Fruit fly (Drosophila melanogaster) whole organism, embryonic: ENCODE data around the gene CG6901.

Experiments used
- Asciz ChIP-seq: fragments of 200-800 bp; sonication (Bioruptor generic); optimal IDR thresholded peaks from 2 replicates; lab custom pipeline; 2017; ENCODE audit warnings: missing biosample characterization, mild to moderate bottlenecking, missing genetic modification characterization, missing genetic modification reagents
- Bgb ChIP-seq: fragments of 200-800 bp; sonication (Bioruptor generic); IDR thresholded peaks from 2 replicates; pipeline ENCODE4 v1.3.6; 2022; ENCODE audit warnings: missing biosample characterization, missing genetic modification characterization; ENCODE audit not compliant: partially characterized antibody
- CG10321 ChIP-seq: fragments of 200-800 bp; sonication (Bioruptor generic); IDR thresholded peaks from 2 replicates; pipeline ENCODE4 v1.3.6; 2022; ENCODE audit warnings: missing biosample characterization, missing genetic modification characterization
- CG10462 ChIP-seq: fragments of 200-800 bp; sonication (Bioruptor generic); optimal IDR thresholded peaks from 2 replicates; lab custom pipeline; 2016; ENCODE audit warnings: missing biosample characterization, missing genetic modification characterization
- CG11560 ChIP-seq: fragments of 200-800 bp; sonication (Bioruptor generic); IDR thresholded peaks from 3 replicates; pipeline ENCODE4 v1.3.6; 2022; ENCODE audit warnings: missing biosample characterization, missing genetic modification characterization
- CG13894 ChIP-seq: fragments of 200-800 bp; sonication (Bioruptor generic); optimal IDR thresholded peaks from 3 replicates; lab custom pipeline; 2018; ENCODE audit warnings: missing biosample characterization, mild to moderate bottlenecking, missing genetic modification characterization, moderate library complexity
- CG17612 ChIP-seq: fragments of 200-800 bp; sonication (Bioruptor generic); IDR thresholded peaks from 2 replicates; pipeline ENCODE4 v1.3.6; 2022; ENCODE audit warnings: missing biosample characterization, missing genetic modification characterization
- CG17802 ChIP-seq: fragments of 200-800 bp; sonication (Bioruptor generic); optimal IDR thresholded peaks from 2 replicates; lab custom pipeline; 2018; ENCODE audit warnings: missing biosample characterization, mild to moderate bottlenecking, missing genetic modification characterization, moderate library complexity
- CG2199 ChIP-seq: fragments of 200-800 bp; sonication (Bioruptor generic); IDR thresholded peaks from 3 replicates; pipeline ENCODE4 v1.3.6; 2022; ENCODE audit warnings: missing biosample characterization, missing genetic modification characterization
- CG2202 ChIP-seq: fragments of 200-800 bp; sonication (Bioruptor generic); optimal IDR thresholded peaks from 2 replicates; lab custom pipeline; 2018; ENCODE audit warnings: missing biosample characterization, mild to moderate bottlenecking, missing genetic modification characterization
- CG2875 ChIP-seq: fragments of 200-800 bp; sonication (Bioruptor generic); optimal IDR thresholded peaks from 2 replicates; lab custom pipeline; 2017; ENCODE audit warnings: missing biosample characterization, mild to moderate bottlenecking, missing genetic modification characterization, missing genetic modification reagents
- CG3407 ChIP-seq: fragments of 200-800 bp; sonication (Bioruptor generic); optimal IDR thresholded peaks from 2 replicates; lab custom pipeline; 2018; ENCODE audit warnings: missing biosample characterization, mild to moderate bottlenecking, missing genetic modification characterization
- CG3995 ChIP-seq: fragments of 200-800 bp; sonication (Bioruptor generic); optimal IDR thresholded peaks from 3 replicates; lab custom pipeline; 2016; ENCODE audit warnings: missing biosample characterization, missing genetic modification characterization
- CG42726 ChIP-seq: fragments of 200-800 bp; sonication (Bioruptor generic); IDR thresholded peaks from 2 replicates; pipeline ENCODE4 v1.3.6; 2022; ENCODE audit warnings: missing biosample characterization, missing genetic modification characterization; ENCODE audit not compliant: partially characterized antibody
- CG4360 ChIP-seq: fragments of 200-800 bp; sonication (Bioruptor generic); IDR thresholded peaks from 2 replicates; pipeline ENCODE4 v1.3.6; 2022; ENCODE audit warnings: missing biosample characterization, missing genetic modification characterization
- CG6683 ChIP-seq: fragments of 200-800 bp; sonication (Bioruptor generic); optimal IDR thresholded peaks from 2 replicates; lab custom pipeline; 2017; ENCODE audit warnings: missing biosample characterization, mild to moderate bottlenecking, missing genetic modification characterization, missing genetic modification reagents
- CG7839 ChIP-seq: fragments of 200-800 bp; sonication (Bioruptor generic); optimal IDR thresholded peaks from 3 replicates; lab custom pipeline; 2018; ENCODE audit warnings: missing biosample characterization, mild to moderate bottlenecking, missing genetic modification characterization, moderate library complexity
- CG7963 ChIP-seq: fragments of 200-800 bp; sonication (Bioruptor generic); IDR thresholded peaks from 3 replicates; pipeline ENCODE4 v1.3.6; 2022; ENCODE audit warnings: missing biosample characterization, missing genetic modification characterization; ENCODE audit not compliant: partially characterized antibody
- CG8388 ChIP-seq: fragments of 200-800 bp; sonication (Bioruptor generic); optimal IDR thresholded peaks from 2 replicates; lab custom pipeline; 2019; ENCODE audit warnings: missing biosample characterization, mild to moderate bottlenecking, missing genetic modification characterization, moderate library complexity
- CkIIα-i1 ChIP-seq: fragments of 200-800 bp; sonication (Bioruptor generic); IDR thresholded peaks from 2 replicates; pipeline ENCODE4 v1.3.6; 2022; ENCODE audit warnings: missing biosample characterization, missing genetic modification characterization
- CoRest ChIP-seq: fragments of 200-800 bp; sonication (Bioruptor generic); optimal IDR thresholded peaks from 3 replicates; lab custom pipeline; 2018; ENCODE audit warnings: missing biosample characterization, mild to moderate bottlenecking, missing genetic modification characterization, moderate library complexity
- Dip3 ChIP-seq: fragments of 200-800 bp; sonication (Bioruptor generic); optimal IDR thresholded peaks from 3 replicates; lab custom pipeline; 2016; ENCODE audit warnings: missing biosample characterization, missing genetic modification characterization
- E2f1 ChIP-seq: fragments of 200-800 bp; sonication (Bioruptor generic); IDR thresholded peaks from 2 replicates; pipeline ENCODE4 v1.3.6; 2022; ENCODE audit warnings: missing biosample characterization, missing genetic modification characterization
- Fer3 ChIP-seq: fragments of 200-800 bp; sonication (Bioruptor generic); optimal IDR thresholded peaks from 2 replicates; lab custom pipeline; 2018; ENCODE audit warnings: missing biosample characterization, mild to moderate bottlenecking, missing genetic modification characterization, moderate library complexity
- H2.0 ChIP-seq: fragments of 200-800 bp; sonication (Bioruptor generic); IDR thresholded peaks from 2 replicates; pipeline ENCODE4 v1.3.6; 2022; ENCODE audit warnings: missing biosample characterization, missing genetic modification characterization
- HmgD ChIP-seq: fragments of 200-800 bp; sonication (Bioruptor generic); optimal IDR thresholded peaks from 3 replicates; lab custom pipeline; 2016; ENCODE audit warnings: missing biosample characterization, missing genetic modification characterization
- HmgZ ChIP-seq: fragments of 200-800 bp; sonication (Bioruptor generic); optimal IDR thresholded peaks from 2 replicates; lab custom pipeline; 2018; ENCODE audit warnings: missing biosample characterization, mild to moderate bottlenecking, missing genetic modification characterization
- Hr3 ChIP-seq: fragments of 200-800 bp; sonication (Bioruptor generic); optimal IDR thresholded peaks from 3 replicates; lab custom pipeline; 2016; ENCODE audit warnings: missing biosample characterization, missing genetic modification characterization
- Side ChIP-seq: fragments of 200-800 bp; sonication (Bioruptor generic); optimal IDR thresholded peaks from 2 replicates; lab custom pipeline; 2016; ENCODE audit warnings: missing biosample characterization, missing genetic modification characterization
- Sin3A ChIP-seq: fragments of >200 bp; optimal IDR thresholded peaks from 2 replicates; lab custom pipeline; 2018
- Taf1 ChIP-seq: fragments of 200-800 bp; sonication (Bioruptor generic); IDR thresholded peaks from 2 replicates; pipeline ENCODE4 v1.3.6; 2022; ENCODE audit warnings: missing biosample characterization, missing genetic modification characterization
- Vsx1 ChIP-seq: fragments of 200-800 bp; sonication (Bioruptor generic); optimal IDR thresholded peaks from 2 replicates; lab custom pipeline; 2017; ENCODE audit warnings: missing biosample characterization, mild to moderate bottlenecking, missing genetic modification characterization, missing genetic modification reagents
- Xrp1 ChIP-seq: fragments of 200-800 bp; sonication (Bioruptor generic); IDR thresholded peaks from 2 replicates; pipeline ENCODE4 v1.3.6; 2022; ENCODE audit warnings: missing biosample characterization, missing genetic modification characterization
- cg ChIP-seq: fragments of 200-800 bp; sonication (Bioruptor generic); optimal IDR thresholded peaks from 3 replicates; lab custom pipeline; 2019; ENCODE audit warnings: missing biosample characterization, mild to moderate bottlenecking, missing genetic modification characterization, moderate library complexity
- cwo ChIP-seq: fragments of 200-800 bp; sonication (Bioruptor generic); optimal IDR thresholded peaks from 3 replicates; lab custom pipeline; 2017; ENCODE audit warnings: missing biosample characterization, missing genetic modification characterization, mild to moderate bottlenecking, moderate library complexity, missing genetic modification reagents
- ewg ChIP-seq: fragments of 200-800 bp; sonication (Bioruptor generic); optimal IDR thresholded peaks from 3 replicates; lab custom pipeline; 2017; ENCODE audit warnings: mild to moderate bottlenecking, missing biosample characterization, missing genetic modification reagents, missing genetic modification characterization
- fd96Cb ChIP-seq: fragments of 200-800 bp; sonication (Bioruptor generic); optimal IDR thresholded peaks from 2 replicates; lab custom pipeline; 2018; ENCODE audit warnings: missing biosample characterization, mild to moderate bottlenecking, missing genetic modification characterization, moderate library complexity
- grn ChIP-seq: fragments of 200-800 bp; sonication (Bioruptor generic); optimal IDR thresholded peaks from 3 replicates; lab custom pipeline; 2017; ENCODE audit warnings: missing biosample characterization, missing genetic modification characterization
- hkb ChIP-seq, 2 experiments: fragments of 200-800 bp in 1 of 2; fragments of >200 bp in 1 of 2; sonication (Bioruptor generic) in 1 of 2; IDR thresholded peaks in 1 of 2; optimal IDR thresholded peaks in 1 of 2; 2 replicates each; pipeline versions ENCODE4 v1.3.6 to Lab custom; 2017 to 2022; ENCODE audit warnings: missing biosample characterization in 1 of 2, missing genetic modification characterization in 1 of 2
- insv ChIP-seq, 2 experiments: fragments of 200-800 bp; sonication (Bioruptor generic); optimal IDR thresholded peaks; 3 replicates each; lab custom pipeline; 2016 to 2018; ENCODE audit warnings: missing biosample characterization in 2 of 2, missing genetic modification characterization in 2 of 2
- jing ChIP-seq: fragments of 200-800 bp; sonication (Bioruptor generic); optimal IDR thresholded peaks from 2 replicates; lab custom pipeline; 2018; ENCODE audit warnings: missing biosample characterization, mild to moderate bottlenecking, missing genetic modification characterization
- lbe ChIP-seq: fragments of 200-800 bp; sonication (Bioruptor generic); optimal IDR thresholded peaks from 2 replicates; lab custom pipeline; 2016; ENCODE audit warnings: missing biosample characterization, mild to moderate bottlenecking, missing genetic modification characterization
- lilli ChIP-seq: fragments of 200-800 bp; sonication (Bioruptor generic); optimal IDR thresholded peaks from 3 replicates; lab custom pipeline; 2016; ENCODE audit warnings: missing biosample characterization, missing genetic modification characterization
- mld ChIP-seq: fragments of 200-800 bp; sonication (Bioruptor generic); IDR thresholded peaks from 3 replicates; pipeline ENCODE4 v1.3.6; 2022; ENCODE audit warnings: missing biosample characterization, missing genetic modification characterization; ENCODE audit not compliant: partially characterized antibody
- nau ChIP-seq: fragments of 200-800 bp; sonication (Bioruptor generic); optimal IDR thresholded peaks from 3 replicates; lab custom pipeline; 2017; ENCODE audit warnings: missing biosample characterization, mild to moderate bottlenecking, missing genetic modification characterization, missing genetic modification reagents
- prd ChIP-seq, 3 experiments: fragments of >200 bp in 2 of 3; fragments of 200-800 bp in 1 of 3; sonication (Bioruptor generic) in 1 of 3; optimal IDR thresholded peaks in 2 of 3; IDR thresholded peaks in 1 of 3; 2 replicates in 2 of 3; 3 replicates in 1 of 3; pipeline versions ENCODE4 v1.3.6 to Lab custom; 2017 to 2022; ENCODE audit warnings: missing biosample characterization in 1 of 3, missing genetic modification characterization in 1 of 3
- row ChIP-seq: fragments of 200-800 bp; sonication (Bioruptor generic); IDR thresholded peaks from 3 replicates; pipeline ENCODE4 v1.3.6; 2022; ENCODE audit warnings: missing biosample characterization, missing genetic modification characterization
- trh ChIP-seq: fragments of 200-800 bp; sonication (Bioruptor generic); optimal IDR thresholded peaks from 2 replicates; lab custom pipeline; 2016; ENCODE audit warnings: missing biosample characterization, missing genetic modification characterization
- usp ChIP-seq: fragments of >200 bp; optimal IDR thresholded peaks from 2 replicates; lab custom pipeline; 2017; ENCODE audit warnings: missing biosample characterization, missing genetic modification characterization
- z ChIP-seq: fragments of 200-800 bp; sonication (Bioruptor generic); IDR thresholded peaks from 3 replicates; pipeline ENCODE4 v1.3.6; 2022; ENCODE audit warnings: missing biosample characterization, missing genetic modification characterization

The CG6901 gene

DNA sequence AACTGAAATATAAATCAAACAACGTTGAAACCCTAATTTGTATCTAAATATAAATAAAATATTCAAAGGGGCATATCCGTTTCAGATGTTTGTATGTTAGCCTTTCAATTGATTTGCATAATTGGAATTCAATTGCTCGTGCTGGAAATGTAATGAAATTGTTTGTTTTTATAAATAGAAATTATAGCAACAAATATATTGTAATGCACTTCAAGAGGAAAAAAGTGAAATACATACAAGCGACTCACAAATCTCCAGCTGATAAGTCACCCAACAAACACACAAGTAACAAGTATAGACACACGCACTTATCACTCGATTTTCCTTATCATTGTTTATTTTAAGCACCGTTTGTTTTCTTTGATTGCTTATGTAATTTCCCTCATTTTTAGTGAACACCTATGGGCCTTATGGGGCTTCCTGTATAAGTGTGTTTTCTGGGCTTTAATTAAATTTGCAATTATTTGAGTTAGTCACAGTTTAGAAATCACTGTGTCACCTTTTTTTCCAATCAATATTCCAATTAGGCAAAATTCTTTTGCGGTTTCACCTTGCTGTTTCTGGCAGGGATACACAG is 37.5 kb upstream of the CG6901 start (continued):
- TF ChIP-seq z (GFP tag; lab: Robert Waterston, UW): peak; percentile 63; the same call in 1 of the 3 replicates
- TF ChIP-seq CG10462 (GFP tag; lab: Kevin White, UChicago): no peak
- no peak for TF ChIP-seq CkIIα-i1 (GFP tag; lab: Robert Waterston, UW)
- TF ChIP-seq CG3995: peak; percentile 21
- no peak for TF ChIP-seq nau (GFP tag; lab: Kevin White, UChicago)
- TF ChIP-seq prd (optimal IDR thresholded peaks at IDR 0.05; lab: Kevin White, UChicago): no peak
- TF ChIP-seq prd (GFP tag; IDR thresholded peaks at IDR 0.05; lab: Robert Waterston, UW): no peak
- no peak; the same call in 1 of the 2 replicates for TF ChIP-seq Xrp1 (GFP tag; lab: Robert Waterston, UW)
- TF ChIP-seq cg (GFP tag; lab: Kevin White, UChicago): peak; percentile 10
- no peak for TF ChIP-seq Hr3 (GFP tag; lab: Kevin White, UChicago)
- TF ChIP-seq Vsx1: no peak
- no peak for TF ChIP-seq trh (GFP tag; lab: Kevin White, UChicago)
- no peak; the same call in 1 of the 2 replicates for TF ChIP-seq CG4360
- no peak for TF ChIP-seq lbe (GFP tag; lab: Kevin White, UChicago)
- no peak for TF ChIP-seq CG7839
- no peak for TF ChIP-seq CG2875 (GFP tag; lab: Kevin White, UChicago)
- no peak for TF ChIP-seq CG13894 (tag; lab: Kevin White, UChicago)
- no peak for TF ChIP-seq Taf1 (GFP tag; lab: Robert Waterston, UW)
- TF ChIP-seq CG11560 (tag; lab: Robert Waterston, UW): no peak
- TF ChIP-seq CG42726 (GFP tag; lab: Robert Waterston, UW): no peak
- no peak for TF ChIP-seq hkb (optimal IDR thresholded peaks at IDR 0.05; lab: Kevin White, UChicago)
- TF ChIP-seq hkb (GFP tag; IDR thresholded peaks at IDR 0.05; lab: Robert Waterston, UW): no peak
- TF ChIP-seq Side (GFP tag; lab: Kevin White, UChicago): no peak
- TF ChIP-seq CoRest: no peak
- no peak for TF ChIP-seq CG6683 (GFP tag; lab: Kevin White, UChicago)
- no peak for TF ChIP-seq Sin3A (lab: Kevin White, UChicago)
- no peak for TF ChIP-seq H2.0 (GFP tag; lab: Robert Waterston, UW)
- TF ChIP-seq row (GFP tag; lab: Robert Waterston, UW): no peak
- no peak for TF ChIP-seq CG17802 (tag; lab: Kevin White, UChicago)
- peak; percentile 7 for TF ChIP-seq CG3407 (GFP tag; lab: Kevin White, UChicago)
- no peak for TF ChIP-seq CG8388
- no peak for TF ChIP-seq CG17612 (GFP tag; lab: Robert Waterston, UW)
- peak in 1 of 2 experiments; percentile 52 for TF ChIP-seq insv (GFP tag; optimal IDR thresholded peaks at IDR 0.05; lab: Kevin White, UChicago)
- TF ChIP-seq grn: peak; percentile 30
- no peak for TF ChIP-seq CG10321 (GFP tag; lab: Robert Waterston, UW)
- TF ChIP-seq Bgb (GFP tag; lab: Robert Waterston, UW): no peak
- TF ChIP-seq E2f1 (GFP tag; lab: Robert Waterston, UW): no peak
- TF ChIP-seq Asciz (GFP tag; lab: Kevin White, UChicago): no peak
- TF ChIP-seq lilli (GFP tag; lab: Kevin White, UChicago): no peak
- no peak for TF ChIP-seq CG7963 (GFP tag; lab: Robert Waterston, UW)
- no peak for TF ChIP-seq HmgZ
- no peak for TF ChIP-seq Dip3 (GFP tag; lab: Kevin White, UChicago)
- TF ChIP-seq ewg (GFP tag; lab: Kevin White, UChicago): no peak
- no peak for TF ChIP-seq usp (GFP tag; lab: Kevin White, UChicago)
- no peak for TF ChIP-seq HmgD (GFP tag; lab: Kevin White, UChicago)
- no peak for TF ChIP-seq fd96Cb (tag; lab: Kevin White, UChicago)
- TF ChIP-seq CG2202 (tag; lab: Kevin White, UChicago): peak; percentile 30
- no peak for TF ChIP-seq Fer3 (tag; lab: Kevin White, UChicago)
- no peak for TF ChIP-seq jing (GFP tag; lab: Kevin White, UChicago)
- TF ChIP-seq mld (GFP tag; lab: Robert Waterston, UW): no peak
- TF ChIP-seq CG2199 (GFP tag; lab: Robert Waterston, UW): no peak
- TF ChIP-seq cwo (GFP tag; lab: Kevin White, UChicago): no peak
